Worm (Caenorhabditis elegans) whole organism, early embryonic: ENCODE measurements around the gene B0432.14.

Experiments
- ama-1 ChIP-seq: fragments of 150-350 bp; optimal IDR thresholded peaks from 2 replicates; lab custom pipeline; 2014
- ceh-13 ChIP-seq: fragments of 200-800 bp; sonication (Bioruptor generic); optimal IDR thresholded peaks from 2 replicates; lab custom pipeline; 2018; ENCODE audit warnings: mild to moderate bottlenecking, missing genetic modification characterization, missing compliant biosample characterization
- ets-7 ChIP-seq: sonication (generic microtip); optimal IDR thresholded peaks from 2 replicates; lab custom pipeline; 2016; ENCODE audit warnings: missing genotype, missing genetic modification characterization, missing compliant biosample characterization
- hmg-4 ChIP-seq: fragments of 200-800 bp; sonication (Bioruptor generic); optimal IDR thresholded peaks from 2 replicates; lab custom pipeline; 2018; ENCODE audit warnings: mild to moderate bottlenecking, missing genetic modification characterization, missing compliant biosample characterization
- hnd-1 ChIP-seq: sonication (generic microtip); optimal IDR thresholded peaks from 2 replicates; lab custom pipeline; 2016; ENCODE audit warnings: missing genetic modification characterization, missing compliant biosample characterization
- pes-1 ChIP-seq: fragments of 200-800 bp; sonication (Bioruptor generic); IDR thresholded peaks from 2 replicates; pipeline ENCODE4 v1.3.6; 2022; ENCODE audit warnings: missing genetic modification reagents, missing genetic modification characterization, missing compliant biosample characterization

DNA sequence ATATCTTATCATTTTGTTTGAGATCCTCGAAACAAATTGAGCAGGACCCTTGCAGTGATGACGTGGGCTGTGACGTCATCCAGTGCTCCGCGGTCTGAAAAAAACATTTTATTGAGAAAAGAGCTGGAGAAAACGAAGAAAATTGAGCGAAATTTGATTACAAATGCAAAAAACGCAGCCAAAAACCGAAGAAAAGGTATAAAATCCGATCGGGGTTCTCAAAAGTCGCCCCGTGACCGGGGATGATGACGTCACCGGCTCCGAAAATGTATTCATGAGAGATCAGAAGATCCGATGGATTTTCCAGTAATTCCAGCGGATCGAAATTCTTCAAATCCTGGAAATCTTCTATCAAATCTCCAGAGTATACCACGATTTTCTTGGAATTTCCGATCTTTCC, 18.3 kb downstream of the B0432.14 start, which contains the start of gene trul-1:
- no peak for TF ChIP-seq hnd-1
- TF ChIP-seq ama-1 (lab: Kevin White, UChicago) = no peak
- no peak for TF ChIP-seq pes-1 (GFP tag; lab: Robert Waterston, UW)
- no peak for TF ChIP-seq hmg-4 (GFP tag; lab: Kevin White, UChicago)
- TF ChIP-seq ceh-13 = no peak
- no peak for TF ChIP-seq ets-7 (tag; lab: Kevin White, UChicago)
